Worm (Caenorhabditis elegans): ENCODE measurements around the gene trd-1.
A peak's percentile ranks its signal among the peaks of the same experiment; 100 is the strongest.

- TF ChIP-seq pha-4 (tag; optimal IDR thresholded peaks at IDR 0.05), result no peak
- no peak for TF ChIP-seq tbx-2 (tag; optimal IDR thresholded peaks at IDR 0.05)
- no peak for TF ChIP-seq ceh-18 (tag; optimal IDR thresholded peaks at IDR 0.05)
- no peak for TF ChIP-seq ama-1 (optimal IDR thresholded peaks at IDR 0.05)
- TF ChIP-seq K02D7.2 (tag; optimal IDR thresholded peaks at IDR 0.05), result no peak
- TF ChIP-seq ceh-31 (tag; optimal IDR thresholded peaks at IDR 0.05), result peak; percentile 38
- TF ChIP-seq T23F11.4 (GFP tag; optimal IDR thresholded peaks at IDR 0.05), result no peak
- no peak for TF ChIP-seq elt-2 (tag; optimal IDR thresholded peaks at IDR 0.05)
- no peak for TF ChIP-seq tbx-7 (tag; optimal IDR thresholded peaks at IDR 0.05)
- no peak for TF ChIP-seq ceh-14 (tag; optimal IDR thresholded peaks at IDR 0.05)
These were observed 4.4 kb upstream of the trd-1 start, which contains the start of the genes hmg-4 and T20B12.3 for ce11 chrIII:7381546-7382171.

All from whole organism, late embryonic.